ENCODE assay signal across 2 fruit fly cellular contexts in genomic region chrX:19262553-19262952, dm6.
TF ChIP-seq lines count a peak whose summit lies in the region.

No protein-coding gene starts in this region.

TF ChIP-seq in whole organism, embryonic, 481 proteins besides CTCF, POLR2A, EP300 and RAD21 (continued from another document):
- TF ChIP-seq CG2120 (GFP tag; optimal IDR thresholded peaks at IDR 0.05; lab: Kevin White, UChicago): no peak
- TF ChIP-seq Ssrp (tag; optimal IDR thresholded peaks at IDR 0.05; lab: Kevin White, UChicago): peak; percentile 6
- TF ChIP-seq CG2712 (tag; optimal IDR thresholded peaks at IDR 0.05; lab: Kevin White, UChicago): peak; percentile 52
- TF ChIP-seq CG18262 (tag; optimal IDR thresholded peaks at IDR 0.05; lab: Kevin White, UChicago): peak; percentile 47
- no peak for TF ChIP-seq CG15514 (GFP tag; optimal IDR thresholded peaks at IDR 0.05; lab: Kevin White, UChicago)
- TF ChIP-seq croc (GFP tag; conservative IDR thresholded peaks at IDR 0.05; lab: Robert Waterston, UW): no peak
- TF ChIP-seq CG8924 (tag; optimal IDR thresholded peaks at IDR 0.05; lab: Kevin White, UChicago): peak; percentile 3
- TF ChIP-seq CG17359 (tag; optimal IDR thresholded peaks at IDR 0.05; lab: Kevin White, UChicago): peak; percentile 49
- TF ChIP-seq CG5245 (GFP tag; optimal IDR thresholded peaks at IDR 0.05; lab: Kevin White, UChicago): no peak
- TF ChIP-seq CG13424 (tag; optimal IDR thresholded peaks at IDR 0.05; lab: Kevin White, UChicago): peak; percentile 29
- TF ChIP-seq vvl (GFP tag; IDR thresholded peaks at IDR 0.05; lab: Robert Waterston, UW): peak; percentile 20; the same call in 1 of the 2 replicates
- peak; percentile 25 for TF ChIP-seq CG10979 (tag; optimal IDR thresholded peaks at IDR 0.05; lab: Kevin White, UChicago)
- peak; percentile 32 for TF ChIP-seq CG12391 (tag; optimal IDR thresholded peaks at IDR 0.05; lab: Kevin White, UChicago)
- no peak for TF ChIP-seq zen (tag; optimal IDR thresholded peaks at IDR 0.05; lab: Kevin White, UChicago)
- peak; percentile 54 for TF ChIP-seq sens (GFP tag; lab: Kevin White, UChicago)
- 0 out of 2 replicates have a peak, but pooled peaks have one; percentile 16 for TF ChIP-seq CG6689 (GFP tag; IDR thresholded peaks at IDR 0.05; lab: Robert Waterston, UW)
- TF ChIP-seq C15 (GFP tag; IDR thresholded peaks at IDR 0.05; lab: Robert Waterston, UW): no peak
- TF ChIP-seq CG14710 (tag; optimal IDR thresholded peaks at IDR 0.05; lab: Kevin White, UChicago): peak; percentile 20
- no peak for TF ChIP-seq sqz (GFP tag; optimal IDR thresholded peaks at IDR 0.05; lab: Kevin White, UChicago)
- no peak for TF ChIP-seq CG7357 (GFP tag; IDR thresholded peaks at IDR 0.05; lab: Robert Waterston, UW)
- peak; percentile 5 for TF ChIP-seq Oli (tag; optimal IDR thresholded peaks at IDR 0.05; lab: Kevin White, UChicago)
- peak; percentile 45 for TF ChIP-seq dmrt99B (tag; optimal IDR thresholded peaks at IDR 0.05; lab: Kevin White, UChicago)
- no peak for TF ChIP-seq salm (tag; optimal IDR thresholded peaks at IDR 0.05; lab: Kevin White, UChicago)
- TF ChIP-seq CG32532 (GFP tag; IDR thresholded peaks at IDR 0.05; lab: Robert Waterston, UW): peak; percentile 11; the same call in 1 of the 2 replicates
- no peak for TF ChIP-seq ap (GFP tag; IDR thresholded peaks at IDR 0.05; lab: Robert Waterston, UW)
- TF ChIP-seq Drgx (GFP tag; IDR thresholded peaks at IDR 0.05; lab: Robert Waterston, UW): 0 out of 2 replicates have a peak, but pooled peaks have one; percentile 36
- peak; percentile 13 for TF ChIP-seq Fer3 (tag; optimal IDR thresholded peaks at IDR 0.05; lab: Kevin White, UChicago)
- TF ChIP-seq CG17829 (tag; optimal IDR thresholded peaks at IDR 0.05; lab: Kevin White, UChicago): peak; percentile 6
- TF ChIP-seq zf30C (GFP tag; optimal IDR thresholded peaks at IDR 0.05; lab: Kevin White, UChicago): peak; percentile 14
- no peak for TF ChIP-seq Dp (GFP tag; optimal IDR thresholded peaks at IDR 0.05; lab: Kevin White, UChicago)
- 0 out of 2 replicates have a peak, but pooled peaks have one; percentile 11 for TF ChIP-seq sens-2 (GFP tag; IDR thresholded peaks at IDR 0.05; lab: Robert Waterston, UW)
- TF ChIP-seq Blimp-1 (GFP tag; optimal IDR thresholded peaks at IDR 0.05; lab: Kevin White, UChicago): peak; percentile 16
- TF ChIP-seq fd64A (GFP tag; optimal IDR thresholded peaks at IDR 0.05; lab: Kevin White, UChicago): no peak
- TF ChIP-seq grau (tag; optimal IDR thresholded peaks at IDR 0.05; lab: Kevin White, UChicago): peak; percentile 6
- peak; percentile 2 for TF ChIP-seq CG10267 (tag; optimal IDR thresholded peaks at IDR 0.05; lab: Kevin White, UChicago)
- peak; percentile 21 for TF ChIP-seq Meics (GFP tag; optimal IDR thresholded peaks at IDR 0.05; lab: Kevin White, UChicago)

TF ChIP-seq in whole organism, prepupa, 60 proteins besides CTCF, POLR2A, EP300 and RAD21 (continued from another document):
- no peak for TF ChIP-seq CG6854 (GFP tag; optimal IDR thresholded peaks at IDR 0.05; lab: Kevin White, UChicago)
- no peak for TF ChIP-seq CG31627 (GFP tag; optimal IDR thresholded peaks at IDR 0.05; lab: Kevin White, UChicago)
- no peak for TF ChIP-seq Sox102F (GFP tag; optimal IDR thresholded peaks at IDR 0.05; lab: Kevin White, UChicago)
- peak; percentile 54; the same call in 2 of the 3 replicates for TF ChIP-seq CG8119 (GFP tag; IDR thresholded peaks at IDR 0.05; lab: Robert Waterston, UW)
- TF ChIP-seq spab (GFP tag; optimal IDR thresholded peaks at IDR 0.05; lab: Kevin White, UChicago): no peak
- TF ChIP-seq cyc (GFP tag; optimal IDR thresholded peaks at IDR 0.05; lab: Kevin White, UChicago): no peak
- TF ChIP-seq Ets96B (tag; optimal IDR thresholded peaks at IDR 0.05; lab: Kevin White, UChicago): peak; percentile 30
- no peak for TF ChIP-seq salr (GFP tag; optimal IDR thresholded peaks at IDR 0.05; lab: Kevin White, UChicago)
- TF ChIP-seq Eip75B (GFP tag; optimal IDR thresholded peaks at IDR 0.05; lab: Kevin White, UChicago): no peak
- TF ChIP-seq CG32006 (GFP tag; optimal IDR thresholded peaks at IDR 0.05; lab: Kevin White, UChicago): peak; percentile 48
- no peak for TF ChIP-seq CG6792 (GFP tag; optimal IDR thresholded peaks at IDR 0.05; lab: Kevin White, UChicago)
- no peak for TF ChIP-seq dsx (GFP tag; optimal IDR thresholded peaks at IDR 0.05; lab: Kevin White, UChicago; ENCODE audit: poor library complexity, severe bottlenecking)
- TF ChIP-seq fd59A (GFP tag; optimal IDR thresholded peaks at IDR 0.05; lab: Kevin White, UChicago): no peak
- no peak for TF ChIP-seq fkh (GFP tag; optimal IDR thresholded peaks at IDR 0.05; lab: Kevin White, UChicago)
- no peak for TF ChIP-seq CG7368 (GFP tag; optimal IDR thresholded peaks at IDR 0.05; lab: Kevin White, UChicago)
- no peak for TF ChIP-seq Sox15 (GFP tag; optimal IDR thresholded peaks at IDR 0.05; lab: Kevin White, UChicago)
- no peak for TF ChIP-seq CG16779 (tag; optimal IDR thresholded peaks at IDR 0.05; lab: Kevin White, UChicago)
- no peak for TF ChIP-seq CG6163 (GFP tag; IDR thresholded peaks at IDR 0.05; lab: Robert Waterston, UW)
- TF ChIP-seq svp (GFP tag; lab: Kevin White, UChicago): no peak
- TF ChIP-seq dac (GFP tag; optimal IDR thresholded peaks at IDR 0.05; lab: Kevin White, UChicago): no peak
- TF ChIP-seq Hr38 (GFP tag; optimal IDR thresholded peaks at IDR 0.05; lab: Kevin White, UChicago): no peak
- no peak for TF ChIP-seq Eip93F (GFP tag; optimal IDR thresholded peaks at IDR 0.05; lab: Kevin White, UChicago)
- TF ChIP-seq vri (GFP tag; optimal IDR thresholded peaks at IDR 0.05; lab: Kevin White, UChicago): no peak
- peak; percentile 68 for TF ChIP-seq Eip78C (GFP tag; lab: Kevin White, UChicago)
- TF ChIP-seq Sox14 (GFP tag; optimal IDR thresholded peaks at IDR 0.05; lab: Kevin White, UChicago): no peak
- peak; percentile 57; the same call in 1 of the 2 replicates for TF ChIP-seq CG15336 (GFP tag; IDR thresholded peaks at IDR 0.05; lab: Robert Waterston, UW)
